Worm (Caenorhabditis elegans): Measurements from ENCODE around the gene fbxa-169.

Gene fbxa-169

ce11 chrII:13648230-13648629 is at the start of gene fbxa-169:
Gene fbxa-169 (plus strand): TSS chrII:13648530.
- no peak for TF ChIP-seq unc-62 (GFP tag; optimal IDR thresholded peaks at IDR 0.05)

ce11 chrII:13600904-13601303 is 47.4 kb upstream of the fbxa-169 start, which contains the start of gene csp-1:
Gene csp-1 (plus strand): TSS chrII:13601204.
- TF ChIP-seq unc-62 (GFP tag; optimal IDR thresholded peaks at IDR 0.05) = no peak

- no peak for TF ChIP-seq unc-62 (GFP tag; optimal IDR thresholded peaks at IDR 0.05)
Measured at ce11 chrII:13609655-13610054, 38.7 kb upstream of the fbxa-169 start, which contains the start of gene gst-20. Gene gst-20 (minus strand): TSS chrII:13609824.

ce11 chrII:13611186-13611585 is 37.1 kb upstream of the fbxa-169 start, which contains the start of gene gst-24:
Gene gst-24 (minus strand): TSS chrII:13611366.
- TF ChIP-seq unc-62 (GFP tag; optimal IDR thresholded peaks at IDR 0.05) = no peak

ce11 chrII:13613096-13613495 is 35.2 kb upstream of the fbxa-169 start, which contains the start of gene gst-15:
Gene gst-15 (minus strand): TSS chrII:13613196.
- TF ChIP-seq unc-62 (GFP tag; optimal IDR thresholded peaks at IDR 0.05) = no peak

ce11 chrII:13614516-13614915 is 33.8 kb upstream of the fbxa-169 start:
- no peak for TF ChIP-seq unc-62 (GFP tag; optimal IDR thresholded peaks at IDR 0.05)

ce11 chrII:13616000-13616399 is 32.3 kb upstream of the fbxa-169 start, which contains the start of gene gst-14:
Gene gst-14 (minus strand): TSS chrII:13616100.
- TF ChIP-seq unc-62 (GFP tag; optimal IDR thresholded peaks at IDR 0.05) = no peak

ce11 chrII:13617808-13618207 is 30.5 kb upstream of the fbxa-169 start, which contains the start of gene gst-12:
Gene gst-12 (minus strand): TSS chrII:13618061.
- no peak for TF ChIP-seq unc-62 (GFP tag; optimal IDR thresholded peaks at IDR 0.05)

ce11 chrII:13624330-13624729 is 24.0 kb upstream of the fbxa-169 start, which contains the start of gene gst-16:
Gene gst-16 (minus strand): TSS chrII:13624440.
- TF ChIP-seq unc-62 (GFP tag; optimal IDR thresholded peaks at IDR 0.05) = no peak

- no peak for TF ChIP-seq unc-62 (GFP tag; optimal IDR thresholded peaks at IDR 0.05)
Measured at ce11 chrII:13627001-13627400, 21.3 kb upstream of the fbxa-169 start, which contains the start of gene gst-19. Gene gst-19 (minus strand): TSS chrII:13627145.

ce11 chrII:13630690-13631089 is 17.6 kb upstream of the fbxa-169 start, which contains the start of the genes gst-17 and gst-18:
Gene gst-17 (minus strand): TSS chrII:13630790.
Gene gst-18 (minus strand): TSS chrII:13630887.
- no peak for TF ChIP-seq unc-62 (GFP tag; optimal IDR thresholded peaks at IDR 0.05)

ce11 chrII:13632238-13632637 is 16.1 kb upstream of the fbxa-169 start, which contains the start of gene tag-10:
Gene tag-10 (plus strand): TSS chrII:13632584.
- TF ChIP-seq unc-62 (GFP tag; optimal IDR thresholded peaks at IDR 0.05) = no peak

- TF ChIP-seq unc-62 (GFP tag; optimal IDR thresholded peaks at IDR 0.05) = no peak
Measured at ce11 chrII:13636596-13636995, 11.7 kb upstream of the fbxa-169 start.

ce11 chrII:13637464-13637863 is 10.9 kb upstream of the fbxa-169 start:
- TF ChIP-seq unc-62 (GFP tag; optimal IDR thresholded peaks at IDR 0.05) = no peak

- no peak for TF ChIP-seq unc-62 (GFP tag; optimal IDR thresholded peaks at IDR 0.05)
Measured at ce11 chrII:13637941-13638489, 10.3 kb upstream of the fbxa-169 start, which contains the start of gene phdh-1. Gene phdh-1 (minus strand): TSS chrII:13638480.

ce11 chrII:13638576-13638975 is 9.8 kb upstream of the fbxa-169 start:
- TF ChIP-seq unc-62 (GFP tag; optimal IDR thresholded peaks at IDR 0.05) = no peak

ce11 chrII:13640210-13640609 is 8.1 kb upstream of the fbxa-169 start:
- TF ChIP-seq unc-62 (GFP tag; optimal IDR thresholded peaks at IDR 0.05) = no peak

Measured in whole organism, dauer.